Worm (Caenorhabditis elegans) whole organism, midembryonic: ENCODE measurements around the gene F25B3.2.

Experiments used
- T22C8.4 ChIP-seq: fragments of 200-800 bp; sonication (Bioruptor generic); IDR thresholded peaks from 2 replicates; pipeline ENCODE4 v1.3.6; 2022; ENCODE audit warnings: missing genetic modification characterization, missing compliant biosample characterization
- cog-1 ChIP-seq: sonication (generic microtip); optimal IDR thresholded peaks from 2 replicates; lab custom pipeline; 2016; ENCODE audit warnings: missing genetic modification characterization, missing compliant biosample characterization
- flt-1 ChIP-seq: fragments of 200-800 bp; sonication (Bioruptor generic); IDR thresholded peaks from 2 replicates; pipeline ENCODE4 v1.3.6; 2022; ENCODE audit warnings: missing genetic modification characterization, missing compliant biosample characterization
- klf-2 ChIP-seq: fragments of 200-800 bp; sonication (Bioruptor generic); conservative IDR thresholded peaks from 2 replicates; pipeline ENCODE4 v1.3.6; 2022; ENCODE audit warnings: missing genetic modification reagents, missing genetic modification characterization, missing compliant biosample characterization
- med-1 ChIP-seq: sonication (generic microtip); optimal IDR thresholded peaks from 2 replicates; lab custom pipeline; 2017; ENCODE audit warnings: missing genetic modification characterization, mild to moderate bottlenecking, missing compliant biosample characterization, antibody characterized with exemption, missing genetic modification reagents; ENCODE audit not compliant: insufficient read depth
- ref-1 ChIP-seq: fragments of 200-800 bp; sonication (Bioruptor generic); conservative IDR thresholded peaks from 2 replicates; pipeline ENCODE4 v1.3.6; 2022; ENCODE audit warnings: missing genetic modification reagents, missing genetic modification characterization, missing compliant biosample characterization
- tab-1 ChIP-seq: fragments of 200-800 bp; sonication (Bioruptor generic); IDR thresholded peaks from 2 replicates; pipeline ENCODE4 v1.3.6; 2022; ENCODE audit warnings: missing genetic modification characterization, missing compliant biosample characterization
- ztf-23 ChIP-seq: fragments of 200-800 bp; sonication (Bioruptor generic); IDR thresholded peaks from 2 replicates; pipeline ENCODE4 v1.3.6; 2022; ENCODE audit warnings: missing genetic modification reagents, missing genetic modification characterization, missing compliant biosample characterization
- ztf-29 ChIP-seq: fragments of 200-800 bp; sonication (Bioruptor generic); IDR thresholded peaks from 2 replicates; pipeline ENCODE4 v1.3.6; 2022; ENCODE audit warnings: missing genetic modification reagents, missing genetic modification characterization, missing compliant biosample characterization

F25B3.2 gene

ce11 chrV:9571673-9572072, 5.4 kb upstream of the F25B3.2 start:
- TF ChIP-seq T22C8.4 (GFP tag; lab: Robert Waterston, UW): no peak
- TF ChIP-seq med-1 (GFP tag; lab: Kevin White, UChicago): no peak
- no peak for TF ChIP-seq tab-1 (GFP tag; lab: Robert Waterston, UW)
- no peak for TF ChIP-seq ztf-23
- no peak for TF ChIP-seq cog-1
- TF ChIP-seq ref-1 (GFP tag; lab: Robert Waterston, UW): no peak
- TF ChIP-seq flt-1 (GFP tag; lab: Robert Waterston, UW): no peak
- no peak for TF ChIP-seq ztf-29 (GFP tag; lab: Robert Waterston, UW)
- TF ChIP-seq klf-2 (GFP tag; lab: Robert Waterston, UW): no peak

DNA sequence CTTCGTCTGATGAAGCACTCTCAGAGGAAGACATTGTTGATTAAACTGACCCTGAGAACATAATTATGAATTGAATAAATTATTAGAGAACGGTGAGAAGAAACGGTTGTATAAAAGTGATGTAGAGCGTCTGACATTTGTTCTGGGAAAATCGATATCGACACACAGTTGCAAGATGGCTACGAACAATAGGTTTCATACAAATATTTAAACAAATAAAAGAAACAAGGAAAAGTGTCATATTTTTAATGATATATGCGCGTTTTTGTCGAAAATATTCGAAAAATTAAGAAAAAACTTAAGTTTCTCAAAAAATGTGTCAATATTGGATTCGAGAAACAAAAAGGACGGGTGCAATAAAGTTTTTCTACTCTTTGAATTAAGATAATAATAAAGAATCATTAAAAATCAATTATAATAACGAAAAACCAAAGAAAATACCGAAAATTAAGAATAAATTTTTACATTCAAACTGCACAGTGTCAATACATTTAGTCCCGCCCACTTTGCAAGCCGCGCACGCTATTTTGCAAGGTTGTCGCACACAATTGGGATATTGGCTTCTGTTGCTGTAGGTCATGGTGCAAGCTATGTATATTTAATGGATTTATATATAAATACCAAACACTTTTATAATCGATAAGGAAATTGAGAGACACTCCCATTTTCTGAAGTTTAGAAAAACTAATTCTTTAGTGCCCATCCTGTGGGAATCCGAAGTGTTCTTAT, 5.7 kb downstream of the F25B3.2 start, which contains the start of gene rtfo-1:
Gene rtfo-1 (minus strand): TSS at position 51 of the 729 bp plus-strand sequence.
- TF ChIP-seq klf-2 (GFP tag; lab: Robert Waterston, UW) (0 out of 2 replicates have a peak, but pooled peaks have one; percentile 34), tab-1 (GFP tag; lab: Robert Waterston, UW) (no peak), cog-1 (peak; percentile 55), T22C8.4 (GFP tag; lab: Robert Waterston, UW) (no peak), ztf-23 (peak; percentile 82), ztf-29 (GFP tag; lab: Robert Waterston, UW) (peak; percentile 80; the same call in 1 of the 2 replicates), med-1 (GFP tag; lab: Kevin White, UChicago) (peak; percentile 89), ref-1 (GFP tag; lab: Robert Waterston, UW) (no peak), flt-1 (GFP tag; lab: Robert Waterston, UW) (peak; percentile 84)

ce11 chrV:9583323-9583644, 6.2 kb downstream of the F25B3.2 start, which contains the start of gene K09G1.1:
K09G1.1 (plus strand) TSS chrV:9583545.
- TF ChIP-seq klf-2 (GFP tag; lab: Robert Waterston, UW): no peak
- no peak for TF ChIP-seq flt-1 (GFP tag; lab: Robert Waterston, UW)
- no peak for TF ChIP-seq tab-1 (GFP tag; lab: Robert Waterston, UW)
- TF ChIP-seq ztf-29 (GFP tag; lab: Robert Waterston, UW): no peak

- TF ChIP-seq ref-1 (GFP tag; lab: Robert Waterston, UW) (no peak), T22C8.4 (GFP tag; lab: Robert Waterston, UW) (no peak), ztf-29 (GFP tag; lab: Robert Waterston, UW) (no peak), cog-1 (no peak), ztf-23 (no peak), tab-1 (GFP tag; lab: Robert Waterston, UW) (no peak), med-1 (GFP tag; lab: Kevin White, UChicago) (no peak), klf-2 (GFP tag; lab: Robert Waterston, UW) (no peak), flt-1 (GFP tag; lab: Robert Waterston, UW) (no peak)
These were observed 7.2 kb downstream of the F25B3.2 start for ce11 chrV:9584263-9584662.

DNA sequence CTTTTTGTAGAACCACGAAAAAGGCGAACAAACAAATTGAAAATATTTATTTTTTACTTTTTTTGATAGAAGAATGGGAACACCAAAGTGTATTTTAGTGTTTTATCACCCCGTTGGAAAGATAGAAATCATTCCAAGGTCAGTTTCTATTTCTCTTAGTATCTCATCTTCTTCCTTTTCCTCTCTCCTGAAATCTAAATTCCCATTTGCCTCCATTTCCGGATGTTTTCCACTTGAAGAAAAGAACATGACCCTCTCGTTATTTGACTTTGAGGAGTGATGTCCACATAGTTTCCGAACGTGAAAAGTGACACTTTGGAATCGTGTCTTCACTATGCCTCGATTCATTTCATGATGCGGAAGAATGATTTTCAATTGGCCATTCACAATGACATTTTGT, 10.5 kb downstream of the F25B3.2 start:
- no peak for TF ChIP-seq ztf-29 (GFP tag; lab: Robert Waterston, UW)
- no peak for TF ChIP-seq med-1 (GFP tag; lab: Kevin White, UChicago)
- no peak for TF ChIP-seq flt-1 (GFP tag; lab: Robert Waterston, UW)
- TF ChIP-seq T22C8.4 (GFP tag; lab: Robert Waterston, UW): no peak
- TF ChIP-seq klf-2 (GFP tag; lab: Robert Waterston, UW): no peak
- no peak for TF ChIP-seq tab-1 (GFP tag; lab: Robert Waterston, UW)
- no peak for TF ChIP-seq ref-1 (GFP tag; lab: Robert Waterston, UW)
- no peak for TF ChIP-seq ztf-23
- no peak for TF ChIP-seq cog-1

- TF ChIP-seq ref-1 (GFP tag; lab: Robert Waterston, UW) (no peak), flt-1 (GFP tag; lab: Robert Waterston, UW) (no peak), tab-1 (GFP tag; lab: Robert Waterston, UW) (no peak), ztf-29 (GFP tag; lab: Robert Waterston, UW) (no peak), cog-1 (no peak), T22C8.4 (GFP tag; lab: Robert Waterston, UW) (no peak), klf-2 (GFP tag; lab: Robert Waterston, UW) (no peak), med-1 (GFP tag; lab: Kevin White, UChicago) (no peak), ztf-23 (no peak)
These were observed 11.5 kb downstream of the F25B3.2 start for ce11 chrV:9588574-9588973.

- no peak for TF ChIP-seq flt-1 (GFP tag; lab: Robert Waterston, UW)
- TF ChIP-seq ztf-29 (GFP tag; lab: Robert Waterston, UW): no peak
- no peak for TF ChIP-seq ref-1 (GFP tag; lab: Robert Waterston, UW)
- TF ChIP-seq T22C8.4 (GFP tag; lab: Robert Waterston, UW): no peak
- TF ChIP-seq tab-1 (GFP tag; lab: Robert Waterston, UW): no peak
- no peak for TF ChIP-seq med-1 (GFP tag; lab: Kevin White, UChicago)
- TF ChIP-seq klf-2 (GFP tag; lab: Robert Waterston, UW): no peak
- no peak for TF ChIP-seq cog-1
- no peak for TF ChIP-seq ztf-23
These were observed 13.2 kb downstream of the F25B3.2 start, which contains the start of gene K09G1.2 for ce11 chrV:9590317-9590716. K09G1.2 (plus strand) TSS chrV:9590617.

ce11 chrV:9603488-9603887, 26.4 kb downstream of the F25B3.2 start:
- peak; percentile 75; the same call in 1 of the 2 replicates for TF ChIP-seq flt-1 (GFP tag; lab: Robert Waterston, UW)

- no peak for TF ChIP-seq T22C8.4 (GFP tag; lab: Robert Waterston, UW)
- no peak for TF ChIP-seq med-1 (GFP tag; lab: Kevin White, UChicago)
- no peak for TF ChIP-seq flt-1 (GFP tag; lab: Robert Waterston, UW)
- no peak for TF ChIP-seq klf-2 (GFP tag; lab: Robert Waterston, UW)
- TF ChIP-seq ztf-29 (GFP tag; lab: Robert Waterston, UW): no peak
- TF ChIP-seq cog-1: no peak
- no peak for TF ChIP-seq ztf-23
- no peak for TF ChIP-seq tab-1 (GFP tag; lab: Robert Waterston, UW)
- no peak for TF ChIP-seq ref-1 (GFP tag; lab: Robert Waterston, UW)
These were observed 31.2 kb downstream of the F25B3.2 start, which contains the start of gene dop-2 for ce11 chrV:9608256-9608655. dop-2 (plus strand) TSS chrV:9608556.
